Fruit fly (Drosophila melanogaster) whole organism, embryonic: ENCODE results near the gene UBL3.
A peak's percentile ranks its signal among the peaks of the same experiment; 100 is the strongest.

Experiments
- Aef1 ChIP-seq: fragments of 200-800 bp; sonication (Bioruptor generic); IDR thresholded peaks from 3 replicates; pipeline ENCODE4 v1.3.6; 2022; ENCODE audit warnings: missing biosample characterization, missing genetic modification characterization
- CG10565 ChIP-seq: fragments of 200-800 bp; sonication (Bioruptor generic); optimal IDR thresholded peaks from 3 replicates; lab custom pipeline; 2016; ENCODE audit warnings: missing biosample characterization, mild to moderate bottlenecking, missing genetic modification characterization
- CG11085 ChIP-seq: fragments of 200-800 bp; sonication (Bioruptor generic); IDR thresholded peaks from 2 replicates; pipeline ENCODE4 v1.3.6; 2022; ENCODE audit warnings: missing biosample characterization, missing genetic modification characterization
- CG11398 ChIP-seq: fragments of 200-800 bp; sonication (Bioruptor generic); optimal IDR thresholded peaks from 2 replicates; lab custom pipeline; 2016; ENCODE audit warnings: missing biosample characterization, missing genetic modification characterization
- CG13287 ChIP-seq: fragments of 200-800 bp; sonication (Bioruptor generic); IDR thresholded peaks from 2 replicates; pipeline ENCODE4 v1.3.6; 2022; ENCODE audit warnings: missing biosample characterization, missing genetic modification characterization; ENCODE audit not compliant: partially characterized antibody
- CG14860 ChIP-seq: fragments of 200-800 bp; sonication (Bioruptor generic); IDR thresholded peaks from 3 replicates; pipeline ENCODE4 v1.3.6; 2022; ENCODE audit warnings: missing biosample characterization, missing genetic modification characterization; ENCODE audit not compliant: partially characterized antibody
- CG15479 ChIP-seq: fragments of 200-800 bp; sonication (Bioruptor generic); optimal IDR thresholded peaks from 3 replicates; lab custom pipeline; 2019; ENCODE audit warnings: missing biosample characterization, mild to moderate bottlenecking, missing genetic modification characterization, moderate library complexity
- CG17186 ChIP-seq: fragments of 200-800 bp; sonication (Bioruptor generic); optimal IDR thresholded peaks from 3 replicates; lab custom pipeline; 2017; ENCODE audit warnings: missing biosample characterization, missing genetic modification reagents, missing genetic modification characterization
- CG32772 ChIP-seq: fragments of 200-800 bp; sonication (Bioruptor generic); IDR thresholded peaks from 2 replicates; pipeline ENCODE4 v1.3.6; 2022; ENCODE audit warnings: missing biosample characterization, missing genetic modification characterization
- CG33557 ChIP-seq: fragments of 200-800 bp; sonication (Bioruptor generic); optimal IDR thresholded peaks from 2 replicates; lab custom pipeline; 2019; ENCODE audit warnings: missing biosample characterization, mild to moderate bottlenecking, missing genetic modification characterization, moderate library complexity
- CG3407 ChIP-seq: fragments of 200-800 bp; sonication (Bioruptor generic); optimal IDR thresholded peaks from 2 replicates; lab custom pipeline; 2018; ENCODE audit warnings: missing biosample characterization, mild to moderate bottlenecking, missing genetic modification characterization
- CG34422 ChIP-seq: fragments of 200-800 bp; sonication (Bioruptor generic); IDR thresholded peaks from 3 replicates; pipeline ENCODE4 v1.3.6; 2022; ENCODE audit warnings: missing biosample characterization, missing genetic modification characterization
- CG4617 ChIP-seq: fragments of 200-800 bp; sonication (Bioruptor generic); optimal IDR thresholded peaks from 3 replicates; lab custom pipeline; 2016; ENCODE audit warnings: missing biosample characterization, missing genetic modification characterization, borderline replicate concordance
- CG4707 ChIP-seq: fragments of 200-800 bp; sonication (Bioruptor generic); optimal IDR thresholded peaks from 2 replicates; lab custom pipeline; 2018; ENCODE audit warnings: missing biosample characterization, mild to moderate bottlenecking, missing genetic modification characterization, moderate library complexity
- CG6854 ChIP-seq: fragments of 200-800 bp; sonication (Bioruptor generic); optimal IDR thresholded peaks from 3 replicates; lab custom pipeline; 2017; ENCODE audit warnings: missing biosample characterization, mild to moderate bottlenecking, missing genetic modification characterization
- CG7357 ChIP-seq: fragments of 200-800 bp; sonication (Bioruptor generic); IDR thresholded peaks from 3 replicates; pipeline ENCODE4 v1.3.6; 2022; ENCODE audit warnings: missing biosample characterization, missing genetic modification characterization
- CG8478 ChIP-seq: fragments of >200 bp; optimal IDR thresholded peaks from 2 replicates; lab custom pipeline; 2018
- CG9876 ChIP-seq: fragments of 200-800 bp; sonication (Bioruptor generic); optimal IDR thresholded peaks from 2 replicates; lab custom pipeline; 2016; ENCODE audit warnings: missing biosample characterization, missing genetic modification characterization
- Dp ChIP-seq: fragments of 200-800 bp; sonication (Bioruptor generic); optimal IDR thresholded peaks from 2 replicates; lab custom pipeline; 2018; ENCODE audit warnings: missing biosample characterization, mild to moderate bottlenecking, missing genetic modification characterization, moderate library complexity
- ERR ChIP-seq: fragments of 200-800 bp; sonication (Bioruptor generic); optimal IDR thresholded peaks from 2 replicates; lab custom pipeline; 2016; ENCODE audit warnings: missing biosample characterization, missing genetic modification characterization
- Fer1 ChIP-seq: fragments of 200-800 bp; sonication (Bioruptor generic); optimal IDR thresholded peaks from 2 replicates; lab custom pipeline; 2017; ENCODE audit warnings: missing biosample characterization, mild to moderate bottlenecking, missing genetic modification characterization
- Hmr ChIP-seq: fragments of 200-800 bp; sonication (Bioruptor generic); optimal IDR thresholded peaks from 3 replicates; lab custom pipeline; 2017; ENCODE audit warnings: mild to moderate bottlenecking, missing biosample characterization, missing genetic modification reagents, missing genetic modification characterization
- Meics ChIP-seq: fragments of 200-800 bp; sonication (Bioruptor generic); optimal IDR thresholded peaks from 2 replicates; lab custom pipeline; 2017; ENCODE audit warnings: missing biosample characterization, mild to moderate bottlenecking, missing genetic modification characterization
- Opbp ChIP-seq: fragments of 200-800 bp; sonication (Bioruptor generic); IDR thresholded peaks from 3 replicates; pipeline ENCODE4 v1.3.6; 2022; ENCODE audit warnings: missing biosample characterization, missing genetic modification characterization; ENCODE audit not compliant: partially characterized antibody
- Optix ChIP-seq: fragments of 200-800 bp; sonication (Bioruptor generic); IDR thresholded peaks from 3 replicates; pipeline ENCODE4 v1.3.6; 2022; ENCODE audit warnings: missing biosample characterization, missing genetic modification characterization
- Poxn ChIP-seq: fragments of 200-800 bp; sonication (Bioruptor generic); IDR thresholded peaks from 2 replicates; pipeline ENCODE4 v1.3.6; 2022; ENCODE audit warnings: missing biosample characterization, missing genetic modification characterization
- Ravus ChIP-seq: fragments of 200-800 bp; sonication (Bioruptor generic); IDR thresholded peaks from 2 replicates; pipeline ENCODE4 v1.3.6; 2022; ENCODE audit warnings: missing biosample characterization, missing genetic modification characterization
- Taf1 ChIP-seq: fragments of 200-800 bp; sonication (Bioruptor generic); IDR thresholded peaks from 2 replicates; pipeline ENCODE4 v1.3.6; 2022; ENCODE audit warnings: missing biosample characterization, missing genetic modification characterization
- ab ChIP-seq: fragments of 200-800 bp; sonication (Bioruptor generic); optimal IDR thresholded peaks from 2 replicates; lab custom pipeline; 2016; ENCODE audit warnings: missing biosample characterization, missing genetic modification characterization
- al ChIP-seq: fragments of 200-800 bp; sonication (Bioruptor generic); IDR thresholded peaks from 2 replicates; pipeline ENCODE4 v1.3.6; 2022; ENCODE audit warnings: missing biosample characterization, missing genetic modification characterization
- ash1 ChIP-seq: fragments of 200-800 bp; sonication (Bioruptor generic); optimal IDR thresholded peaks from 2 replicates; lab custom pipeline; 2018; ENCODE audit warnings: missing biosample characterization, mild to moderate bottlenecking, missing genetic modification characterization
- bcd ChIP-seq: fragments of 200-800 bp; sonication (Bioruptor generic); optimal IDR thresholded peaks from 2 replicates; lab custom pipeline; 2017; ENCODE audit warnings: missing biosample characterization, mild to moderate bottlenecking, missing genetic modification characterization
- bigmax ChIP-seq: fragments of 200-800 bp; sonication (Bioruptor generic); optimal IDR thresholded peaks from 2 replicates; lab custom pipeline; 2018; ENCODE audit warnings: missing biosample characterization, mild to moderate bottlenecking, missing genetic modification characterization
- corto ChIP-seq: fragments of 200-800 bp; sonication (Bioruptor generic); optimal IDR thresholded peaks from 2 replicates; lab custom pipeline; 2016; ENCODE audit warnings: missing biosample characterization, mild to moderate bottlenecking, missing genetic modification characterization, moderate library complexity
- esg ChIP-seq: fragments of 200-800 bp; sonication (Bioruptor generic); conservative IDR thresholded peaks from 2 replicates; pipeline ENCODE4 v1.3.6; 2022; ENCODE audit warnings: missing biosample characterization, missing genetic modification characterization
- fd3F ChIP-seq: fragments of 200-800 bp; sonication (Bioruptor generic); optimal IDR thresholded peaks from 2 replicates; lab custom pipeline; 2018; ENCODE audit warnings: missing biosample characterization, mild to moderate bottlenecking, missing genetic modification characterization, moderate library complexity
- ftz-f1 ChIP-seq: fragments of 200-800 bp; sonication (Bioruptor generic); optimal IDR thresholded peaks from 2 replicates; lab custom pipeline; 2016; ENCODE audit warnings: missing biosample characterization, missing genetic modification characterization
- h ChIP-seq: fragments of >200 bp; optimal IDR thresholded peaks from 2 replicates; lab custom pipeline; 2017
- her ChIP-seq: fragments of 200-800 bp; sonication (Bioruptor generic); optimal IDR thresholded peaks from 2 replicates; lab custom pipeline; 2016; ENCODE audit warnings: missing biosample characterization, missing genetic modification characterization
- hkb ChIP-seq, 2 experiments: fragments of 200-800 bp in 1 of 2; fragments of >200 bp in 1 of 2; sonication (Bioruptor generic) in 1 of 2; IDR thresholded peaks in 1 of 2; optimal IDR thresholded peaks in 1 of 2; 2 replicates each; pipeline versions ENCODE4 v1.3.6 to Lab custom; 2017 to 2022; ENCODE audit warnings: missing biosample characterization in 1 of 2, missing genetic modification characterization in 1 of 2
- ind ChIP-seq: fragments of 200-800 bp; sonication (Bioruptor generic); optimal IDR thresholded peaks from 3 replicates; lab custom pipeline; 2016; ENCODE audit warnings: missing biosample characterization, missing genetic modification characterization
- lov ChIP-seq, 2 experiments: fragments of 200-800 bp in 1 of 2; fragments of >200 bp in 1 of 2; sonication (Bioruptor generic) in 1 of 2; IDR thresholded peaks in 1 of 2; optimal IDR thresholded peaks in 1 of 2; 2 replicates in 1 of 2; 3 replicates in 1 of 2; pipeline versions ENCODE4 v1.3.6 to Lab custom; 2017 to 2022; ENCODE audit warnings: missing biosample characterization in 1 of 2, missing genetic modification characterization in 1 of 2
- nom ChIP-seq: fragments of 200-800 bp; sonication (Bioruptor generic); optimal IDR thresholded peaks from 2 replicates; lab custom pipeline; 2017; ENCODE audit warnings: missing biosample characterization, missing genetic modification characterization, mild to moderate bottlenecking, moderate library complexity, missing genetic modification reagents
- odd ChIP-seq: fragments of 200-800 bp; sonication (Bioruptor generic); optimal IDR thresholded peaks from 2 replicates; lab custom pipeline; 2017; ENCODE audit warnings: missing biosample characterization, mild to moderate bottlenecking, missing genetic modification characterization
- onecut ChIP-seq: fragments of 200-800 bp; sonication (Bioruptor generic); IDR thresholded peaks from 2 replicates; pipeline ENCODE4 v1.3.6; 2022; ENCODE audit warnings: missing biosample characterization, missing genetic modification characterization
- org-1 ChIP-seq: fragments of 200-800 bp; sonication (Bioruptor generic); optimal IDR thresholded peaks from 2 replicates; lab custom pipeline; 2017; ENCODE audit warnings: missing biosample characterization, missing genetic modification characterization
- tap ChIP-seq: fragments of 200-800 bp; optimal IDR thresholded peaks from 3 replicates; lab custom pipeline; 2019; ENCODE audit warnings: missing biosample characterization, mild to moderate bottlenecking, missing genetic modification characterization, moderate library complexity
- twi ChIP-seq: fragments of 200-800 bp; optimal IDR thresholded peaks from 2 replicates; lab custom pipeline; 2019; ENCODE audit warnings: missing biosample characterization, mild to moderate bottlenecking, missing genetic modification characterization, moderate library complexity
- tx ChIP-seq: fragments of 200-800 bp; sonication (Bioruptor generic); optimal IDR thresholded peaks from 2 replicates; lab custom pipeline; 2016; ENCODE audit warnings: missing biosample characterization, missing genetic modification characterization
- vfl ChIP-seq: fragments of 200-800 bp; sonication (Bioruptor generic); optimal IDR thresholded peaks from 2 replicates; lab custom pipeline; 2016; ENCODE audit warnings: missing biosample characterization, missing genetic modification characterization
- wek ChIP-seq: fragments of 200-800 bp; sonication (Bioruptor generic); optimal IDR thresholded peaks from 3 replicates; lab custom pipeline; 2018; ENCODE audit warnings: missing biosample characterization, mild to moderate bottlenecking, missing genetic modification characterization, moderate library complexity

The UBL3 gene

dm6 chrX:15835393-15835792 lies 17.6 kb downstream of the UBL3 start, which contains the start of gene Chc (continued):
- no peak for TF ChIP-seq wek (GFP tag; lab: Kevin White, UChicago)
- no peak for TF ChIP-seq CG11085
- TF ChIP-seq her: no peak
- TF ChIP-seq Meics (GFP tag; lab: Kevin White, UChicago): no peak
- no peak for TF ChIP-seq Aef1 (GFP tag; lab: Robert Waterston, UW)
- no peak for TF ChIP-seq al (GFP tag; lab: Robert Waterston, UW)
- no peak for TF ChIP-seq onecut (GFP tag; lab: Robert Waterston, UW)
- peak; percentile 44 for TF ChIP-seq CG15479
- no peak for TF ChIP-seq corto (GFP tag; lab: Kevin White, UChicago)
- no peak for TF ChIP-seq bigmax
- TF ChIP-seq tap: no peak
- no peak for TF ChIP-seq nom (GFP tag; lab: Kevin White, UChicago)
- TF ChIP-seq ash1 (GFP tag; lab: Kevin White, UChicago): no peak
- TF ChIP-seq CG8478 (lab: Kevin White, UChicago): no peak
- TF ChIP-seq org-1 (GFP tag; lab: Kevin White, UChicago): no peak
- TF ChIP-seq ind (GFP tag; lab: Kevin White, UChicago): no peak
- no peak for TF ChIP-seq Taf1
- TF ChIP-seq Hmr (GFP tag; lab: Kevin White, UChicago): no peak
- TF ChIP-seq CG13287 (GFP tag; lab: Robert Waterston, UW): peak; percentile 96
- TF ChIP-seq CG33557 (GFP tag; lab: Kevin White, UChicago): no peak
- TF ChIP-seq Dp: peak; percentile 43
- TF ChIP-seq CG10565 (GFP tag; lab: Kevin White, UChicago): no peak
- no peak for TF ChIP-seq CG9876 (GFP tag; lab: Kevin White, UChicago)
- TF ChIP-seq lov (optimal IDR thresholded peaks at IDR 0.05; lab: Kevin White, UChicago): no peak
- TF ChIP-seq lov (GFP tag; IDR thresholded peaks at IDR 0.05; lab: Robert Waterston, UW): no peak
- no peak for TF ChIP-seq Poxn (GFP tag; lab: Robert Waterston, UW)
- TF ChIP-seq ERR (GFP tag; lab: Kevin White, UChicago): no peak
- TF ChIP-seq Opbp (GFP tag; lab: Robert Waterston, UW): peak; percentile 98
- TF ChIP-seq odd: no peak
- TF ChIP-seq CG14860: peak; percentile 97
- no peak for TF ChIP-seq CG4707
- TF ChIP-seq tx (GFP tag; lab: Kevin White, UChicago): no peak
- no peak for TF ChIP-seq CG32772 (GFP tag; lab: Robert Waterston, UW)
- TF ChIP-seq esg (GFP tag; lab: Robert Waterston, UW): no peak
- no peak for TF ChIP-seq ab (GFP tag; lab: Kevin White, UChicago)
- no peak for TF ChIP-seq CG34422 (GFP tag; lab: Robert Waterston, UW)
- no peak for TF ChIP-seq CG7357 (GFP tag; lab: Robert Waterston, UW)
- TF ChIP-seq bcd (GFP tag; lab: Kevin White, UChicago): no peak
- TF ChIP-seq CG3407 (GFP tag; lab: Kevin White, UChicago): no peak
- TF ChIP-seq CG4617 (GFP tag; lab: Kevin White, UChicago): no peak
- TF ChIP-seq ftz-f1 (GFP tag; lab: Kevin White, UChicago): no peak
- TF ChIP-seq CG6854 (GFP tag; lab: Kevin White, UChicago): no peak
- no peak for TF ChIP-seq Ravus (GFP tag; lab: Robert Waterston, UW)
- no peak for TF ChIP-seq Fer1 (GFP tag; lab: Kevin White, UChicago)
- TF ChIP-seq vfl (GFP tag; lab: Kevin White, UChicago): no peak
- TF ChIP-seq CG11398 (GFP tag; lab: Kevin White, UChicago): no peak
- TF ChIP-seq fd3F (GFP tag; lab: Kevin White, UChicago): no peak
- peak; percentile 32 for TF ChIP-seq CG17186 (GFP tag; lab: Kevin White, UChicago)
- TF ChIP-seq h (lab: Kevin White, UChicago): no peak
- TF ChIP-seq twi (tag; lab: Kevin White, UChicago): no peak
- TF ChIP-seq Optix (GFP tag; lab: Robert Waterston, UW): no peak
- TF ChIP-seq hkb (optimal IDR thresholded peaks at IDR 0.05; lab: Kevin White, UChicago): no peak
- no peak for TF ChIP-seq hkb (GFP tag; IDR thresholded peaks at IDR 0.05; lab: Robert Waterston, UW)
